Worm (Caenorhabditis elegans) whole organism, late embryonic: ENCODE measurements around the gene srbc-37.

ENCODE experiments used
- C38D4.7 ChIP-seq: fragments of 200-800 bp; sonication (Bioruptor generic); optimal IDR thresholded peaks from 2 replicates; lab custom pipeline; 2018; ENCODE audit warnings: mild to moderate bottlenecking, missing genetic modification characterization, moderate library complexity, missing compliant biosample characterization
- Y22D7AL.16 ChIP-seq: sonication (generic microtip); optimal IDR thresholded peaks from 2 replicates; lab custom pipeline; 2016; ENCODE audit warnings: missing genetic modification characterization, missing compliant biosample characterization
- ahr-1 ChIP-seq: sonication (generic microtip); optimal IDR thresholded peaks from 2 replicates; lab custom pipeline; 2016; ENCODE audit warnings: missing genetic modification characterization, missing compliant biosample characterization
- ama-1 ChIP-seq: fragments of 150-350 bp; optimal IDR thresholded peaks from 2 replicates; lab custom pipeline; 2014
- ceh-14 ChIP-seq: sonication (generic microtip); optimal IDR thresholded peaks from 2 replicates; lab custom pipeline; 2016; ENCODE audit warnings: missing genotype, missing genetic modification characterization, missing compliant biosample characterization
- ceh-19 ChIP-seq: fragments of 200-800 bp; sonication (Bioruptor generic); optimal IDR thresholded peaks from 2 replicates; lab custom pipeline; 2018; ENCODE audit warnings: mild to moderate bottlenecking, missing genetic modification characterization, missing compliant biosample characterization
- ceh-2 ChIP-seq: sonication (generic microtip); optimal IDR thresholded peaks from 2 replicates; lab custom pipeline; 2016; ENCODE audit warnings: missing genotype, missing genetic modification characterization, missing compliant biosample characterization
- ceh-31 ChIP-seq: sonication (generic microtip); optimal IDR thresholded peaks from 2 replicates; lab custom pipeline; 2016; ENCODE audit warnings: missing genetic modification characterization, missing compliant biosample characterization
- ceh-45 ChIP-seq: fragments of 200-800 bp; sonication (Bioruptor generic); IDR thresholded peaks from 2 replicates; pipeline ENCODE4 v1.3.6; 2022; ENCODE audit warnings: missing genetic modification reagents, missing genetic modification characterization, missing compliant biosample characterization
- ceh-48 ChIP-seq: sonication (generic microtip); optimal IDR thresholded peaks from 2 replicates; lab custom pipeline; 2016; ENCODE audit warnings: missing genetic modification characterization, inconsistent platforms, missing compliant biosample characterization
- che-1 ChIP-seq: sonication (generic microtip); optimal IDR thresholded peaks from 2 replicates; lab custom pipeline; 2016; ENCODE audit warnings: mild to moderate bottlenecking, missing genetic modification characterization, missing compliant biosample characterization
- dve-1 ChIP-seq: sonication (generic microtip); optimal IDR thresholded peaks from 2 replicates; lab custom pipeline; 2017; ENCODE audit warnings: antibody characterized with exemption, mild to moderate bottlenecking, missing genetic modification characterization, missing compliant biosample characterization
- elt-2 ChIP-seq: sonication (generic microtip); optimal IDR thresholded peaks from 2 replicates; lab custom pipeline; 2016; ENCODE audit warnings: missing genetic modification reagents, missing genetic modification characterization, missing compliant biosample characterization
- eyg-1 ChIP-seq: sonication (generic microtip); optimal IDR thresholded peaks from 2 replicates; lab custom pipeline; 2016; ENCODE audit warnings: missing genotype, missing genetic modification characterization, missing compliant biosample characterization
- fkh-10 ChIP-seq: fragments of 150-350 bp; optimal IDR thresholded peaks from 2 replicates; lab custom pipeline; 2014; ENCODE audit warnings: missing biosample characterization, missing genetic modification reagents, missing genetic modification characterization
- gmeb-2 ChIP-seq: sonication (generic microtip); optimal IDR thresholded peaks from 2 replicates; lab custom pipeline; 2016; ENCODE audit warnings: missing genetic modification characterization, inconsistent platforms, missing compliant biosample characterization
- hlh-13 ChIP-seq: fragments of 200-800 bp; sonication (Bioruptor generic); optimal IDR thresholded peaks from 2 replicates; lab custom pipeline; 2018; ENCODE audit warnings: mild to moderate bottlenecking, missing genetic modification characterization, missing compliant biosample characterization
- hlh-15 ChIP-seq: sonication (generic microtip); optimal IDR thresholded peaks from 2 replicates; lab custom pipeline; 2016; ENCODE audit warnings: missing genetic modification characterization, missing compliant biosample characterization
- hlh-30 ChIP-seq: sonication (generic microtip); optimal IDR thresholded peaks from 2 replicates; lab custom pipeline; 2017; ENCODE audit warnings: antibody characterized with exemption, missing genetic modification characterization, missing compliant biosample characterization; ENCODE audit not compliant: insufficient read depth
- hlh-6 ChIP-seq: sonication (generic microtip); optimal IDR thresholded peaks from 2 replicates; lab custom pipeline; 2016; ENCODE audit warnings: missing genotype, missing genetic modification characterization, missing compliant biosample characterization
- hlh-8 ChIP-seq: sonication (generic microtip); optimal IDR thresholded peaks from 2 replicates; lab custom pipeline; 2016; ENCODE audit warnings: missing genotype, missing genetic modification characterization, missing compliant biosample characterization
- madf-2 ChIP-seq: sonication (generic microtip); optimal IDR thresholded peaks from 2 replicates; lab custom pipeline; 2017; ENCODE audit warnings: missing genetic modification characterization, missing compliant biosample characterization
- nfya-1 ChIP-seq: sonication (generic microtip); optimal IDR thresholded peaks from 2 replicates; lab custom pipeline; 2017; ENCODE audit warnings: missing genetic modification characterization, mild to moderate bottlenecking, missing compliant biosample characterization, antibody characterized with exemption, moderate library complexity
- nhr-232 ChIP-seq: sonication (generic microtip); optimal IDR thresholded peaks from 2 replicates; lab custom pipeline; 2016; ENCODE audit warnings: missing genetic modification characterization, missing compliant biosample characterization
- npax-4 ChIP-seq: sonication (generic microtip); optimal IDR thresholded peaks from 2 replicates; lab custom pipeline; 2016; ENCODE audit warnings: missing genetic modification characterization, missing compliant biosample characterization
- odd-2 ChIP-seq: sonication (generic microtip); optimal IDR thresholded peaks from 2 replicates; lab custom pipeline; 2017; ENCODE audit warnings: antibody characterized with exemption, mild to moderate bottlenecking, missing genetic modification characterization, missing compliant biosample characterization
- pag-3 ChIP-seq: sonication (generic microtip); optimal IDR thresholded peaks from 2 replicates; lab custom pipeline; 2016; ENCODE audit warnings: missing compliant biosample characterization, missing genetic modification characterization, borderline replicate concordance
- pat-9 ChIP-seq: fragments of 200-800 bp; sonication (Bioruptor generic); optimal IDR thresholded peaks from 2 replicates; lab custom pipeline; 2018; ENCODE audit warnings: mild to moderate bottlenecking, missing genetic modification characterization, moderate library complexity, missing compliant biosample characterization
- pax-1 ChIP-seq: fragments of 150-350 bp; optimal IDR thresholded peaks from 2 replicates; lab custom pipeline; 2014; ENCODE audit warnings: missing biosample characterization, missing genetic modification characterization
- pha-4 ChIP-seq: fragments of 150-350 bp; optimal IDR thresholded peaks from 2 replicates; lab custom pipeline; 2018; ENCODE audit warnings: missing biosample characterization, missing genetic modification reagents, missing genetic modification characterization
- pqm-1 ChIP-seq: sonication (generic microtip); optimal IDR thresholded peaks from 2 replicates; lab custom pipeline; 2016; ENCODE audit warnings: missing genetic modification characterization, missing compliant biosample characterization
- ref-2 ChIP-seq: sonication (generic microtip); optimal IDR thresholded peaks from 2 replicates; lab custom pipeline; 2016; ENCODE audit warnings: missing genetic modification characterization, missing compliant biosample characterization
- rnt-1 ChIP-seq: sonication (generic microtip); optimal IDR thresholded peaks from 2 replicates; lab custom pipeline; 2016; ENCODE audit warnings: missing genetic modification characterization, missing compliant biosample characterization
- sox-2 ChIP-seq: fragments of 200-800 bp; sonication (Bioruptor generic); IDR thresholded peaks from 2 replicates; pipeline ENCODE4 v1.3.6; 2022; ENCODE audit warnings: missing genetic modification reagents, missing genetic modification characterization, missing compliant biosample characterization
- syd-9 ChIP-seq: sonication (generic microtip); optimal IDR thresholded peaks from 2 replicates; lab custom pipeline; 2016; ENCODE audit warnings: mild to moderate bottlenecking, missing genetic modification characterization, moderate library complexity, missing compliant biosample characterization
- tbx-7 ChIP-seq: sonication (generic microtip); optimal IDR thresholded peaks from 2 replicates; lab custom pipeline; 2016; ENCODE audit warnings: missing genotype, missing genetic modification characterization, missing compliant biosample characterization
- ttx-3 ChIP-seq: sonication (generic microtip); optimal IDR thresholded peaks from 2 replicates; lab custom pipeline; 2016; ENCODE audit warnings: missing genetic modification reagents, missing genetic modification characterization, missing compliant biosample characterization
- unc-3 ChIP-seq, 2 experiments: fragments of 200-800 bp in 1 of 2; sonication (Bioruptor generic) in 1 of 2; sonication (generic microtip) in 1 of 2; conservative IDR thresholded peaks in 1 of 2; optimal IDR thresholded peaks in 1 of 2; 2 replicates each; pipeline versions ENCODE4 v1.3.6 to Lab custom; 2016 to 2022; ENCODE audit warnings: missing compliant biosample characterization in 2 of 2, missing genetic modification characterization in 2 of 2, missing genetic modification reagents in 1 of 2
- unc-86 ChIP-seq: sonication (generic microtip); optimal IDR thresholded peaks from 2 replicates; lab custom pipeline; 2016; ENCODE audit warnings: missing genetic modification characterization, missing compliant biosample characterization

Gene srbc-37

ce11 chrV:708808-709207, 6.4 kb downstream of the srbc-37 start, which contains the start of gene srbc-39:
TSS of gene srbc-39 (plus strand) at chrV:709108.
- no peak for TF ChIP-seq pag-3 (tag; lab: Kevin White, UChicago)
- TF ChIP-seq unc-86 (tag; lab: Kevin White, UChicago): no peak
- TF ChIP-seq ttx-3 (tag; lab: Kevin White, UChicago): no peak
- no peak for TF ChIP-seq ceh-31
- no peak for TF ChIP-seq sox-2 (GFP tag; lab: Robert Waterston, UW)
- no peak for TF ChIP-seq pax-1 (tag; lab: Kevin White, UChicago)
- no peak for TF ChIP-seq hlh-15

ce11 chrV:712882-713281, 10.5 kb downstream of the srbc-37 start, which contains the start of gene cyp-33C11:
TSS of gene cyp-33C11 (minus strand) at chrV:712982.
- TF ChIP-seq hlh-6 (tag; lab: Kevin White, UChicago): no peak
- TF ChIP-seq che-1 (tag; lab: Kevin White, UChicago): no peak
- no peak for TF ChIP-seq pax-1 (tag; lab: Kevin White, UChicago)
- TF ChIP-seq odd-2: no peak

- TF ChIP-seq C38D4.7 (GFP tag; lab: Kevin White, UChicago) (no peak), ceh-2 (tag; lab: Kevin White, UChicago) (no peak), pat-9 (tag; lab: Kevin White, UChicago) (no peak), Y22D7AL.16 (tag; lab: Kevin White, UChicago) (no peak), ref-2 (tag; lab: Kevin White, UChicago) (no peak), nhr-232 (no peak), pha-4 (tag; lab: Kevin White, UChicago) (no peak), ceh-48 (tag; lab: Kevin White, UChicago) (no peak), ceh-14 (tag; lab: Kevin White, UChicago) (no peak), gmeb-2 (tag; lab: Kevin White, UChicago) (no peak), unc-3 (GFP tag; conservative IDR thresholded peaks at IDR 0.05; lab: Robert Waterston, UW) (no peak), unc-3 (tag; optimal IDR thresholded peaks at IDR 0.05; lab: Kevin White, UChicago) (no peak), rnt-1 (tag; lab: Kevin White, UChicago) (no peak), ceh-19 (GFP tag; lab: Kevin White, UChicago) (no peak), hlh-6 (tag; lab: Kevin White, UChicago) (no peak), tbx-7 (tag; lab: Kevin White, UChicago) (no peak), sox-2 (GFP tag; lab: Robert Waterston, UW) (no peak), ahr-1 (tag; lab: Kevin White, UChicago) (no peak), hlh-15 (no peak), ceh-45 (GFP tag; lab: Robert Waterston, UW) (no peak)
These were observed 17.4 kb downstream of the srbc-37 start, which contains the start of gene srbc-40 for ce11 chrV:719731-720130. TSS of gene srbc-40 (minus strand) at chrV:719831.

ce11 chrV:722889-723288, 20.5 kb downstream of the srbc-37 start:
- TF ChIP-seq nfya-1 (tag; lab: Kevin White, UChicago): no peak

ce11 chrV:723895-724352, 21.6 kb downstream of the srbc-37 start, which contains the start of gene fbxb-72:
TSS of gene fbxb-72 (minus strand) at chrV:723952.
- TF ChIP-seq fkh-10 (GFP tag; lab: Kevin White, UChicago): no peak
- no peak for TF ChIP-seq hlh-15
- no peak for TF ChIP-seq hlh-30 (tag; lab: Kevin White, UChicago)
- TF ChIP-seq Y22D7AL.16 (tag; lab: Kevin White, UChicago): no peak
- TF ChIP-seq elt-2 (tag; lab: Kevin White, UChicago): peak; percentile 41
- no peak for TF ChIP-seq eyg-1 (tag; lab: Kevin White, UChicago)
- no peak for TF ChIP-seq gmeb-2 (tag; lab: Kevin White, UChicago)
- peak; percentile 3 for TF ChIP-seq pqm-1 (tag; lab: Kevin White, UChicago)
- TF ChIP-seq ama-1 (lab: Kevin White, UChicago): peak; percentile 26
- TF ChIP-seq ceh-2 (tag; lab: Kevin White, UChicago): no peak
- TF ChIP-seq madf-2: no peak
- TF ChIP-seq hlh-8 (tag; lab: Kevin White, UChicago): no peak
- TF ChIP-seq npax-4 (tag; lab: Kevin White, UChicago): no peak
- peak; percentile 56 for TF ChIP-seq dve-1 (tag; lab: Kevin White, UChicago)
- TF ChIP-seq hlh-13 (GFP tag; lab: Kevin White, UChicago): no peak
- no peak for TF ChIP-seq syd-9 (tag; lab: Kevin White, UChicago)
- TF ChIP-seq unc-86 (tag; lab: Kevin White, UChicago): no peak
- no peak for TF ChIP-seq hlh-6 (tag; lab: Kevin White, UChicago)
- TF ChIP-seq C38D4.7 (GFP tag; lab: Kevin White, UChicago): no peak
